Fruit fly (Drosophila melanogaster): ENCODE results near the gene OtopLa.

OtopLa gene

DNA sequence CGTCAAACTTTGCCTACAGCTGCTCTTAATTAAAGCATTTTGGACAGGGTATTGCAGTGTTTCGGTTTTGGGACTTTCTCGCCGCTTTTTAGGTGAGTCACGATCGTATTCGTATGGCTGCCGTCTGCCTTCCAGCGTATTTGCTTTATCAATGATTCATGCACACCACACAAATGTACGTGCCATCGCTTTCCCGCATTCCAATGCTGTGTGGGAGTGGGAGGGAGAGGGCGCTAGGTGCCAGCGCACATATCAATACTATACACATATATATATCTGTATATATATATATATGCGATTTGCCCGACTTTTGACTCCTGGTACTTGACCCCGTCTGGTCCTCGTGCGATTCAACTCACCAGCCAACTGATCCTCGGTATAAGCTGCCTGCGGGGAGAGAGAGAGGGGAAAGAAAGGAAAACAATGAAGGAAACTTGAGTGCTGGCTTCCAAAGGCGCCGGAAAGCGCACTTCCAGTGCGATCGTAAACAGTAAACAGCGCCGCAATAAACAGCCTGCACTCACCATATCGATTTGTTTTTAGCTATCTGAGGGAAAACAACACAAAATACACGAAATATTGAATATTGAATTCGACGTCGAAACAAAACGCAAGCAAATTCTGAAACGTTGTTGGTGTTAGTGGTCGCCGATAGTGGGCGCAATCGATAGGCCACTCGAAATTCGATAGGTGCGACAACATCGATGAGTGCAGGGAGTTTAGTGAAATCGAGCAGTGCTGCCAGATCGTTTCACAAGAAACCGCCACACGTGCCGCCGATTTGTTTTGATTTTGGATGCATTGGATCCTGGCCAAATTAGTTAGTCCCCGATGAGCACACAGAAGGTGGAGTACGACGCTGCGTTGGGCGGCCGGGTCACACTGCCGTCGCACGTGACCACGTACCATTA is 26.1 kb downstream of the OtopLa start, which contains the start of the genes Mlc-c and Pop1 (continued):
- no peak for TF ChIP-seq ewg (GFP tag; optimal IDR thresholded peaks at IDR 0.05)
- peak; percentile 80 for TF ChIP-seq CG2116 (GFP tag; optimal IDR thresholded peaks at IDR 0.05)
- peak; percentile 90 for TF ChIP-seq hbn (GFP tag; IDR thresholded peaks at IDR 0.05; ENCODE audit: partially characterized antibody)
- peak; percentile 71 for TF ChIP-seq CG17186 (GFP tag; optimal IDR thresholded peaks at IDR 0.05)
- TF ChIP-seq CG31388 (GFP tag; optimal IDR thresholded peaks at IDR 0.05): no peak
- peak; percentile 48 for TF ChIP-seq Rfx (GFP tag; IDR thresholded peaks at IDR 0.05)
- peak; percentile 23 for TF ChIP-seq CG9437 (GFP tag; optimal IDR thresholded peaks at IDR 0.05)
- no peak for TF ChIP-seq slp2 (GFP tag; optimal IDR thresholded peaks at IDR 0.05)
- TF ChIP-seq Bgb (GFP tag; IDR thresholded peaks at IDR 0.05; ENCODE audit: partially characterized antibody): peak; percentile 93
- TF ChIP-seq CG8478 (optimal IDR thresholded peaks at IDR 0.05): no peak
- TF ChIP-seq CG10267 (tag; optimal IDR thresholded peaks at IDR 0.05): peak; percentile 32
- TF ChIP-seq CG5245 (GFP tag; optimal IDR thresholded peaks at IDR 0.05): no peak
- TF ChIP-seq CG34422 (GFP tag; IDR thresholded peaks at IDR 0.05): 0 out of 3 replicates have a peak, but pooled peaks have one; percentile 10
- peak; percentile 53 for TF ChIP-seq Myb (GFP tag; optimal IDR thresholded peaks at IDR 0.05)
- peak in 1 of 2 experiments; percentile 61 for TF ChIP-seq Hr78 (GFP tag; optimal IDR thresholded peaks at IDR 0.05)

DNA sequence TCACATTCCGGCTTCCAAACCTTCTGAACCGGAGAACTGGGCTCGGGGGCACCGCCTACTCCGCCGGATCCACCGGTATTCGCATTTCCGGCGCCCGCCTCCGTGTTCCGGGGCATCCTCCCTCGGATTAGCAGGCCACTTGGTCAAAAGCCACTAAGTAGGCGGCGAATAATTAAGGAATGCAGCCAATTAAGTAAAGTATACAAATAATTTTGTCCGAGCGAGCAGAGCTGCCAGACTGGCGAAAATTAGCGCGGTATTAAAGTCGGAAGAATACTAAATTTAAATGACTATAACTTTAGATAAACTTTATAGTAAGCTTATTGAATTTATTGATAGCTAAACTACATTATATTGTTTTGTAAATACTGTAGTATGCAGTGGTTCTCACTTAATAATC is 29.7 kb downstream of the OtopLa start, which contains the start of gene RhoGAP5A:
Gene RhoGAP5A, minus strand, starts transcription at position 245 of the 400 bp plus-strand sequence.
- TF ChIP-seq gsb (GFP tag; IDR thresholded peaks at IDR 0.05) (no peak), sisA (GFP tag; IDR thresholded peaks at IDR 0.05) (no peak), pzg (GFP tag; optimal IDR thresholded peaks at IDR 0.05) (peak; percentile 10), CG9215 (GFP tag; IDR thresholded peaks at IDR 0.05) (no peak), MBD-R2 (GFP tag; IDR thresholded peaks at IDR 0.05) (peak; percentile 70), stwl (tag; optimal IDR thresholded peaks at IDR 0.05) (no peak), Vsx1 (GFP tag; optimal IDR thresholded peaks at IDR 0.05) (peak; percentile 92), CkIIα-i1 (GFP tag; IDR thresholded peaks at IDR 0.05) (no peak), row (GFP tag; IDR thresholded peaks at IDR 0.05) (peak; percentile 12; the same call in 1 of the 3 replicates), CG14860 (GFP tag; IDR thresholded peaks at IDR 0.05; ENCODE audit: partially characterized antibody) (no peak), CG8281 (tag; optimal IDR thresholded peaks at IDR 0.05) (no peak), CG12942 (GFP tag; optimal IDR thresholded peaks at IDR 0.05) (no peak), E2f2 (GFP tag; IDR thresholded peaks at IDR 0.05) (peak; percentile 70), CG2120 (GFP tag; optimal IDR thresholded peaks at IDR 0.05) (no peak), CG6765 (GFP tag; optimal IDR thresholded peaks at IDR 0.05) (no peak), Med (GFP tag) (peak; percentile 36), MTF-1 (GFP tag; optimal IDR thresholded peaks at IDR 0.05; ENCODE audit: borderline replicate concordance) (no peak), Doc3 (GFP tag; IDR thresholded peaks at IDR 0.05; ENCODE audit: partially characterized antibody) (no peak), lola (GFP tag; optimal IDR thresholded peaks at IDR 0.05) (no peak), sug (tag; optimal IDR thresholded peaks at IDR 0.05) (no peak), BEAF-32 (GFP tag; optimal IDR thresholded peaks at IDR 0.05) (peak; percentile 0), Ets65A (GFP tag) (peak; percentile 61), sd (tag; optimal IDR thresholded peaks at IDR 0.05) (peak; percentile 72), Deaf1 (tag; optimal IDR thresholded peaks at IDR 0.05) (no peak), Usf (GFP tag; optimal IDR thresholded peaks at IDR 0.05) (no peak), HLH3B (GFP tag; IDR thresholded peaks at IDR 0.05) (no peak), CG16813 (GFP tag; IDR thresholded peaks at IDR 0.05; ENCODE audit: partially characterized antibody) (no peak), CG7745 (tag; optimal IDR thresholded peaks at IDR 0.05) (peak; percentile 57), chif (GFP tag; optimal IDR thresholded peaks at IDR 0.05) (no peak), Nf-YA (GFP tag; IDR thresholded peaks at IDR 0.05) (no peak), Dp (GFP tag; optimal IDR thresholded peaks at IDR 0.05) (peak; percentile 50), Antp (GFP tag; optimal IDR thresholded peaks at IDR 0.05) (no peak), Optix (GFP tag; IDR thresholded peaks at IDR 0.05) (no peak)
